Fruit fly (Drosophila melanogaster) whole organism, embryonic: ENCODE results near the gene CG9782.

Experiments used
- Adf1 ChIP-seq: fragments of 200-800 bp; sonication (Bioruptor generic); IDR thresholded peaks from 2 replicates; pipeline ENCODE4 v1.3.6; 2022; ENCODE audit warnings: missing biosample characterization, missing genetic modification characterization
- Antp ChIP-seq: fragments of 200-800 bp; sonication (Bioruptor generic); optimal IDR thresholded peaks from 3 replicates; lab custom pipeline; 2016; ENCODE audit warnings: missing biosample characterization, missing genetic modification characterization
- B-H2 ChIP-seq: fragments of 200-800 bp; sonication (Bioruptor generic); optimal IDR thresholded peaks from 2 replicates; lab custom pipeline; 2018; ENCODE audit warnings: missing biosample characterization, mild to moderate bottlenecking, missing genetic modification characterization
- CG11456 ChIP-seq: fragments of 200-800 bp; sonication (Bioruptor generic); IDR thresholded peaks from 3 replicates; pipeline ENCODE4 v1.3.6; 2022; ENCODE audit warnings: missing biosample characterization, missing genetic modification characterization
- CG12071 ChIP-seq: fragments of 200-800 bp; sonication (Bioruptor generic); optimal IDR thresholded peaks from 3 replicates; lab custom pipeline; 2018; ENCODE audit warnings: missing biosample characterization, mild to moderate bottlenecking, missing genetic modification characterization
- CG12236 ChIP-seq: fragments of 200-800 bp; sonication (Bioruptor generic); optimal IDR thresholded peaks from 2 replicates; lab custom pipeline; 2016; ENCODE audit warnings: missing biosample characterization, missing genetic modification characterization
- CG13287 ChIP-seq: fragments of 200-800 bp; sonication (Bioruptor generic); IDR thresholded peaks from 2 replicates; pipeline ENCODE4 v1.3.6; 2022; ENCODE audit warnings: missing biosample characterization, missing genetic modification characterization; ENCODE audit not compliant: partially characterized antibody
- CG14050 ChIP-seq: fragments of 200-800 bp; sonication (Bioruptor generic); IDR thresholded peaks from 3 replicates; pipeline ENCODE4 v1.3.6; 2022; ENCODE audit warnings: missing biosample characterization, missing genetic modification characterization
- CG15514 ChIP-seq: fragments of 200-800 bp; sonication (Bioruptor generic); optimal IDR thresholded peaks from 3 replicates; lab custom pipeline; 2017; ENCODE audit warnings: missing biosample characterization, missing genetic modification characterization, mild to moderate bottlenecking, moderate library complexity, missing genetic modification reagents
- CG17912 ChIP-seq: fragments of 200-800 bp; sonication (Bioruptor generic); optimal IDR thresholded peaks from 2 replicates; lab custom pipeline; 2018; ENCODE audit warnings: missing biosample characterization, mild to moderate bottlenecking, missing genetic modification characterization
- CG1832 ChIP-seq: fragments of 200-800 bp; sonication (Bioruptor generic); optimal IDR thresholded peaks from 2 replicates; lab custom pipeline; 2017; ENCODE audit warnings: missing biosample characterization, mild to moderate bottlenecking, missing genetic modification characterization, inconsistent platforms
- CG18599 ChIP-seq: fragments of 200-800 bp; sonication (Bioruptor generic); optimal IDR thresholded peaks from 3 replicates; lab custom pipeline; 2017; ENCODE audit warnings: missing biosample characterization, missing genetic modification characterization, mild to moderate bottlenecking, moderate library complexity, missing genetic modification reagents
- CG32772 ChIP-seq: fragments of 200-800 bp; sonication (Bioruptor generic); IDR thresholded peaks from 2 replicates; pipeline ENCODE4 v1.3.6; 2022; ENCODE audit warnings: missing biosample characterization, missing genetic modification characterization
- CG3281 ChIP-seq: fragments of 200-800 bp; sonication (Bioruptor generic); optimal IDR thresholded peaks from 3 replicates; lab custom pipeline; 2017; ENCODE audit warnings: missing biosample characterization, mild to moderate bottlenecking, missing genetic modification characterization
- CG6254 ChIP-seq: fragments of 200-800 bp; sonication (Bioruptor generic); optimal IDR thresholded peaks from 3 replicates; lab custom pipeline; 2017; ENCODE audit warnings: mild to moderate bottlenecking, missing biosample characterization, missing genetic modification reagents, missing genetic modification characterization
- CG8290 ChIP-seq, 3 experiments: fragments of 200-800 bp; sonication (Bioruptor generic); optimal IDR thresholded peaks; 2 replicates each; lab custom pipeline; 2016 to 2019; ENCODE audit warnings: missing biosample characterization in 3 of 3, missing genetic modification characterization in 3 of 3, mild to moderate bottlenecking in 2 of 3, moderate library complexity in 1 of 3
- CG8924 ChIP-seq: fragments of 200-800 bp; optimal IDR thresholded peaks from 3 replicates; lab custom pipeline; 2019; ENCODE audit warnings: missing biosample characterization, mild to moderate bottlenecking, missing genetic modification characterization, moderate library complexity
- CG9727 ChIP-seq: fragments of 200-800 bp; sonication (Bioruptor generic); optimal IDR thresholded peaks from 3 replicates; lab custom pipeline; 2017; ENCODE audit warnings: missing biosample characterization, mild to moderate bottlenecking, missing genetic modification characterization
- CG9817 ChIP-seq: fragments of 200-800 bp; sonication (Bioruptor generic); optimal IDR thresholded peaks from 2 replicates; lab custom pipeline; 2018; ENCODE audit warnings: missing biosample characterization, mild to moderate bottlenecking, missing genetic modification characterization, moderate library complexity
- Deaf1 ChIP-seq: fragments of 200-800 bp; optimal IDR thresholded peaks from 3 replicates; lab custom pipeline; 2019; ENCODE audit warnings: missing biosample characterization, mild to moderate bottlenecking, missing genetic modification characterization, moderate library complexity
- HHEX ChIP-seq: fragments of 200-800 bp; sonication (Bioruptor generic); optimal IDR thresholded peaks from 3 replicates; lab custom pipeline; 2017; ENCODE audit warnings: missing biosample characterization, mild to moderate bottlenecking, missing genetic modification characterization, missing genetic modification reagents
- Hr39 ChIP-seq: fragments of >200 bp; optimal IDR thresholded peaks from 2 replicates; lab custom pipeline; 2017
- Nf-YA ChIP-seq: fragments of 200-800 bp; sonication (Bioruptor generic); IDR thresholded peaks from 2 replicates; pipeline ENCODE4 v1.3.6; 2022; ENCODE audit warnings: missing biosample characterization, missing genetic modification characterization
- Opbp ChIP-seq: fragments of 200-800 bp; sonication (Bioruptor generic); IDR thresholded peaks from 3 replicates; pipeline ENCODE4 v1.3.6; 2022; ENCODE audit warnings: missing biosample characterization, missing genetic modification characterization; ENCODE audit not compliant: partially characterized antibody
- Rx ChIP-seq: fragments of 200-800 bp; sonication (Bioruptor generic); IDR thresholded peaks from 2 replicates; pipeline ENCODE4 v1.3.6; 2022; ENCODE audit warnings: missing biosample characterization, missing genetic modification characterization
- Scr ChIP-seq: fragments of 200-800 bp; sonication (Bioruptor generic); IDR thresholded peaks from 2 replicates; pipeline ENCODE4 v1.3.6; 2022; ENCODE audit warnings: missing biosample characterization, missing genetic modification characterization; ENCODE audit not compliant: partially characterized antibody
- Stat92E ChIP-seq, 3 experiments: fragments of >200 bp in 2 of 3; fragments of 200-800 bp in 1 of 3; sonication (Bioruptor generic) in 1 of 3; optimal IDR thresholded peaks; 2 replicates each; lab custom pipeline; 2017 to 2019; ENCODE audit warnings: missing biosample characterization in 3 of 3, missing genetic modification characterization in 3 of 3, mild to moderate bottlenecking in 1 of 3, moderate library complexity in 1 of 3
- btn ChIP-seq: fragments of 200-800 bp; sonication (Bioruptor generic); optimal IDR thresholded peaks from 2 replicates; lab custom pipeline; 2016; ENCODE audit warnings: missing biosample characterization, missing genetic modification characterization
- cg ChIP-seq: fragments of 200-800 bp; sonication (Bioruptor generic); optimal IDR thresholded peaks from 3 replicates; lab custom pipeline; 2019; ENCODE audit warnings: missing biosample characterization, mild to moderate bottlenecking, missing genetic modification characterization, moderate library complexity
- chinmo ChIP-seq: fragments of 200-800 bp; sonication (Bioruptor generic); IDR thresholded peaks from 4 replicates; pipeline ENCODE4 v1.3.6; 2022; ENCODE audit warnings: missing biosample characterization, missing genetic modification characterization; ENCODE audit not compliant: partially characterized antibody
- dmrt11E ChIP-seq: fragments of 200-800 bp; sonication (Bioruptor generic); optimal IDR thresholded peaks from 3 replicates; lab custom pipeline; 2018; ENCODE audit warnings: missing biosample characterization, mild to moderate bottlenecking, missing genetic modification characterization, moderate library complexity
- ems ChIP-seq: fragments of 200-800 bp; sonication (Bioruptor generic); optimal IDR thresholded peaks from 3 replicates; lab custom pipeline; 2016; ENCODE audit warnings: missing biosample characterization, missing genetic modification characterization
- en ChIP-seq: fragments of 200-800 bp; sonication (Bioruptor generic); optimal IDR thresholded peaks from 2 replicates; lab custom pipeline; 2016; ENCODE audit warnings: missing biosample characterization, missing genetic modification characterization
- gce ChIP-seq: fragments of 200-800 bp; sonication (Bioruptor generic); IDR thresholded peaks from 3 replicates; pipeline ENCODE4 v1.3.6; 2022; ENCODE audit warnings: missing biosample characterization, missing genetic modification characterization
- gem ChIP-seq: fragments of 200-800 bp; sonication (Bioruptor generic); optimal IDR thresholded peaks from 2 replicates; lab custom pipeline; 2019; ENCODE audit warnings: missing biosample characterization, mild to moderate bottlenecking, missing genetic modification characterization, moderate library complexity
- gfzf ChIP-seq: fragments of 200-800 bp; sonication (Bioruptor generic); optimal IDR thresholded peaks from 2 replicates; lab custom pipeline; 2016; ENCODE audit warnings: missing biosample characterization, mild to moderate bottlenecking, missing genetic modification characterization, moderate library complexity
- grn ChIP-seq: fragments of 200-800 bp; sonication (Bioruptor generic); optimal IDR thresholded peaks from 3 replicates; lab custom pipeline; 2017; ENCODE audit warnings: missing biosample characterization, missing genetic modification characterization
- gro ChIP-seq: fragments of 200-800 bp; sonication (Bioruptor generic); optimal IDR thresholded peaks from 2 replicates; lab custom pipeline; 2016; ENCODE audit warnings: missing biosample characterization, missing genetic modification characterization
- hbn ChIP-seq: fragments of 200-800 bp; sonication (Bioruptor generic); IDR thresholded peaks from 2 replicates; pipeline ENCODE4 v1.3.6; 2022; ENCODE audit warnings: missing biosample characterization, missing genetic modification characterization; ENCODE audit not compliant: partially characterized antibody
- hth ChIP-seq: fragments of >200 bp; optimal IDR thresholded peaks from 2 replicates; lab custom pipeline; 2017; ENCODE audit warnings: inconsistent platforms
- p53 ChIP-seq: fragments of 200-800 bp; sonication (Bioruptor generic); optimal IDR thresholded peaks from 2 replicates; lab custom pipeline; 2016; ENCODE audit warnings: missing biosample characterization, missing genetic modification characterization
- peb ChIP-seq: fragments of 200-800 bp; sonication (Bioruptor generic); IDR thresholded peaks from 2 replicates; pipeline ENCODE4 v1.3.6; 2022; ENCODE audit warnings: missing biosample characterization, missing genetic modification characterization
- pros ChIP-seq: fragments of 200-800 bp; sonication (Bioruptor generic); optimal IDR thresholded peaks from 3 replicates; lab custom pipeline; 2019; ENCODE audit warnings: missing biosample characterization, mild to moderate bottlenecking, missing genetic modification characterization, moderate library complexity
- psq ChIP-seq: fragments of 200-800 bp; sonication (Bioruptor generic); optimal IDR thresholded peaks from 2 replicates; lab custom pipeline; 2017; ENCODE audit warnings: missing biosample characterization, missing genetic modification characterization
- row ChIP-seq: fragments of 200-800 bp; sonication (Bioruptor generic); IDR thresholded peaks from 3 replicates; pipeline ENCODE4 v1.3.6; 2022; ENCODE audit warnings: missing biosample characterization, missing genetic modification characterization
- scrt ChIP-seq: fragments of 200-800 bp; sonication (Bioruptor generic); optimal IDR thresholded peaks from 2 replicates; lab custom pipeline; 2018; ENCODE audit warnings: missing biosample characterization, mild to moderate bottlenecking, missing genetic modification characterization, moderate library complexity
- stwl ChIP-seq: fragments of 200-800 bp; sonication (Bioruptor generic); optimal IDR thresholded peaks from 3 replicates; lab custom pipeline; 2018; ENCODE audit warnings: missing biosample characterization, mild to moderate bottlenecking, missing genetic modification characterization, moderate library complexity
- tup ChIP-seq: fragments of 200-800 bp; sonication (Bioruptor generic); optimal IDR thresholded peaks from 2 replicates; lab custom pipeline; 2016; ENCODE audit warnings: missing biosample characterization, mild to moderate bottlenecking, missing genetic modification characterization, moderate library complexity
- unc-4 ChIP-seq: fragments of 200-800 bp; sonication (Bioruptor generic); IDR thresholded peaks from 2 replicates; pipeline ENCODE4 v1.3.6; 2022; ENCODE audit warnings: missing biosample characterization, missing genetic modification characterization; ENCODE audit not compliant: partially characterized antibody

The CG9782 gene

dm6 chrX:16587021-16587667 lies 34.2 kb downstream of the CG9782 start, which contains the start of gene CanA-14F (continued):
- no peak for TF ChIP-seq psq (GFP tag; lab: Kevin White, UChicago)
- TF ChIP-seq unc-4, result peak; percentile 52; the same call in 1 of the 2 replicates
- TF ChIP-seq CG17912 (GFP tag; lab: Kevin White, UChicago), result no peak
- TF ChIP-seq gce (GFP tag; lab: Robert Waterston, UW), result no peak
- TF ChIP-seq HHEX (GFP tag; lab: Kevin White, UChicago), result no peak
- TF ChIP-seq CG18599 (GFP tag; lab: Kevin White, UChicago), result no peak
- TF ChIP-seq B-H2 (GFP tag; lab: Kevin White, UChicago), result no peak
- peak; percentile 53 for TF ChIP-seq gfzf
- no peak for TF ChIP-seq Stat92E (GFP tag; optimal IDR thresholded peaks at IDR 0.05; lab: Kevin White, UChicago)
- TF ChIP-seq CG13287 (GFP tag; lab: Robert Waterston, UW), result peak; percentile 58
- TF ChIP-seq Deaf1, result no peak
- TF ChIP-seq CG3281 (GFP tag; lab: Kevin White, UChicago), result no peak
- peak; percentile 67 for TF ChIP-seq stwl
- TF ChIP-seq en (GFP tag; lab: Kevin White, UChicago), result no peak
- no peak for TF ChIP-seq CG32772 (GFP tag; lab: Robert Waterston, UW)
- TF ChIP-seq CG9727 (GFP tag; lab: Kevin White, UChicago), result no peak
- TF ChIP-seq pros (GFP tag; lab: Kevin White, UChicago), result no peak
- TF ChIP-seq CG12236 (GFP tag; lab: Kevin White, UChicago), result no peak
- TF ChIP-seq btn (GFP tag; lab: Kevin White, UChicago), result no peak
- TF ChIP-seq Antp (GFP tag; lab: Kevin White, UChicago), result no peak
- no peak for TF ChIP-seq ems (GFP tag; lab: Kevin White, UChicago)
- TF ChIP-seq row, result peak; percentile 51; the same call in 2 of the 3 replicates
- TF ChIP-seq grn (GFP tag; lab: Kevin White, UChicago), result no peak
- TF ChIP-seq scrt, result no peak
- peak; percentile 52; the same call in 1 of the 2 replicates for TF ChIP-seq hbn (GFP tag; lab: Robert Waterston, UW)
- TF ChIP-seq CG9817 (tag; lab: Kevin White, UChicago), result peak; percentile 42
- no peak for TF ChIP-seq Adf1 (GFP tag; lab: Robert Waterston, UW)
- TF ChIP-seq hth, result no peak
- TF ChIP-seq CG12071 (GFP tag; lab: Kevin White, UChicago), result no peak
- TF ChIP-seq cg (GFP tag; lab: Kevin White, UChicago), result no peak
- TF ChIP-seq CG1832 (GFP tag; lab: Kevin White, UChicago), result no peak
- no peak for TF ChIP-seq p53
- TF ChIP-seq gem (tag; lab: Kevin White, UChicago), result peak; percentile 19
- TF ChIP-seq CG11456 (GFP tag; lab: Robert Waterston, UW), result no peak
- peak; percentile 55 for TF ChIP-seq CG15514 (GFP tag; lab: Kevin White, UChicago)
- TF ChIP-seq Rx (GFP tag; lab: Robert Waterston, UW), result no peak
- 0 out of 4 replicates have a peak, but pooled peaks have one; percentile 61 for TF ChIP-seq chinmo (GFP tag; lab: Robert Waterston, UW)
- no peak for TF ChIP-seq CG6254
- no peak for TF ChIP-seq dmrt11E (tag; lab: Kevin White, UChicago)
- no peak for TF ChIP-seq tup (GFP tag; lab: Kevin White, UChicago)
- no peak for TF ChIP-seq CG8290 (GFP tag; optimal IDR thresholded peaks at IDR 0.05; lab: Kevin White, UChicago)
- peak in 1 of 2 experiments; percentile 22 for TF ChIP-seq CG8290 (tag; optimal IDR thresholded peaks at IDR 0.05; lab: Kevin White, UChicago)
- no peak for TF ChIP-seq gro (GFP tag; lab: Kevin White, UChicago)
- TF ChIP-seq CG8924 (tag; lab: Kevin White, UChicago), result no peak
- TF ChIP-seq Hr39, result no peak
- no peak for TF ChIP-seq peb
- peak; percentile 52 for TF ChIP-seq Scr (GFP tag; lab: Robert Waterston, UW)
- no peak for TF ChIP-seq CG14050 (GFP tag; lab: Robert Waterston, UW)
- TF ChIP-seq Nf-YA (GFP tag; lab: Robert Waterston, UW), result no peak
- peak; percentile 79 for TF ChIP-seq Opbp
